Fruit fly (Drosophila melanogaster): Measurements from ENCODE around the gene CG9961.

Gene CG9961

DNA sequence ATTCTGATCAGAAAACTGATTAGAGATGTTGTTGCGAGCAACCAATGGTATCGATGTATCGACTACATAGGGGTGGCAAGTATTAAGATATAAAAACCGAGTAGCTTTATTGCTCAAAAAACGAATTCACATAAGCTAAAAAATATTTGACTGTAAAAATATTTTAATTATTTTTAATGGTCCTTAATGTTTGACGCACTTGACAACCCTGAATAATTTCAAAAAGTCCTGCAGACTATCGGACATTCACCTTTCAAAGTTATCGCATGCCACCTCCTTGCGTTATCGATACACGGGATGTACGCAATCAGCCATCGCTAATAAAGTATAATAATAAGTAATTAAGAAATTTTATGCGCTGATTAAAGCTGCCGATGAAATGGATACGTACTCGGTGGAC, 14.9 kb upstream of the CG9961 start, which contains the start of the genes HemK2, Snapin and Tnpo-SR (continued):
- TF ChIP-seq fd59A (GFP tag; optimal IDR thresholded peaks at IDR 0.05), result peak; percentile 69
- TF ChIP-seq Hr39 (GFP tag; optimal IDR thresholded peaks at IDR 0.05), result peak; percentile 93
- peak; percentile 87 for TF ChIP-seq Eip93F (GFP tag; optimal IDR thresholded peaks at IDR 0.05)
- TF ChIP-seq CG6854 (GFP tag; optimal IDR thresholded peaks at IDR 0.05), result peak; percentile 67
- TF ChIP-seq Ets96B (tag; optimal IDR thresholded peaks at IDR 0.05), result peak; percentile 89
- peak; percentile 91 for TF ChIP-seq CG3032 (tag; optimal IDR thresholded peaks at IDR 0.05)
- peak; percentile 92 for TF ChIP-seq Smox (GFP tag; optimal IDR thresholded peaks at IDR 0.05)
- no peak for TF ChIP-seq spab (GFP tag; optimal IDR thresholded peaks at IDR 0.05)
- TF ChIP-seq lz (GFP tag; optimal IDR thresholded peaks at IDR 0.05), result peak; percentile 93
- peak; percentile 89 for TF ChIP-seq Eip75B (GFP tag; optimal IDR thresholded peaks at IDR 0.05)
- peak; percentile 53 for TF ChIP-seq CG16779 (tag; optimal IDR thresholded peaks at IDR 0.05)
- peak; percentile 80 for TF ChIP-seq CG34406 (GFP tag; optimal IDR thresholded peaks at IDR 0.05)
- TF ChIP-seq CG8319 (GFP tag; optimal IDR thresholded peaks at IDR 0.05), result peak; percentile 78
- peak; percentile 92 for TF ChIP-seq pdm3 (GFP tag; optimal IDR thresholded peaks at IDR 0.05)
- peak; percentile 91 for TF ChIP-seq Hr4 (GFP tag; optimal IDR thresholded peaks at IDR 0.05)
- peak; percentile 91 for TF ChIP-seq CG31627 (GFP tag; optimal IDR thresholded peaks at IDR 0.05)
- TF ChIP-seq Met (GFP tag; optimal IDR thresholded peaks at IDR 0.05), result peak; percentile 92
- TF ChIP-seq CG32006 (GFP tag; optimal IDR thresholded peaks at IDR 0.05), result peak; percentile 84
- peak; percentile 83 for TF ChIP-seq CG15336 (GFP tag; IDR thresholded peaks at IDR 0.05)

DNA sequence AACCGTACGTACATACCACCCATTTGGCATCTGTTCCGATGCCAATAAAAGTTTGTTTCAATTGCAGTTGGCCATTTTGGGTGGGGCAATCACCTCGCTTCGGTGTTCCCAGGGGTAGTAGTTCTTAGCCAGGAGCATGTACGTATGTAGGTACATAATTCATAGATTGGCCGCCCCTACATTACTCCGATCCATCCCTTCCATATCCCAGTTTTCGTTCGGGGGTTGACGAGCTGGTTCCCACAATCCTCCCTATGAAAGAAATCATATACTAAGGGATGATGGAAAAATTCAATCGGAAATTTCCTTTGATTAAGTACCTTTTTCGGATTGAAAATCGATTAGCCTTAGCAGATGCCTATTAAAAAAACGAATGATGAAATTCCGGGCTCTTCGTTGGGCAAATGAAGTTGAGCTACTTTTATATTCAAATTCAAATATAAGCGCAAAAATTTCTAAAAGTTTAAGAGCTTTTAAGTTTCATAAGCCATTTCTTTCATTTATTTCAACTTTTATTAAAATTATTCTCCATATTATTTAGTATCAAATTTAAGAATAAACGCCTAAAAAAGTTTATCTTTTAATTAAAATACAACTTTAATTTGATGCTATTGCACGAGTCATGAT, 13.3 kb upstream of the CG9961 start:
- TF ChIP-seq svp (GFP tag) (peak; percentile 15), CG9139 (GFP tag; optimal IDR thresholded peaks at IDR 0.05) (no peak)

DNA sequence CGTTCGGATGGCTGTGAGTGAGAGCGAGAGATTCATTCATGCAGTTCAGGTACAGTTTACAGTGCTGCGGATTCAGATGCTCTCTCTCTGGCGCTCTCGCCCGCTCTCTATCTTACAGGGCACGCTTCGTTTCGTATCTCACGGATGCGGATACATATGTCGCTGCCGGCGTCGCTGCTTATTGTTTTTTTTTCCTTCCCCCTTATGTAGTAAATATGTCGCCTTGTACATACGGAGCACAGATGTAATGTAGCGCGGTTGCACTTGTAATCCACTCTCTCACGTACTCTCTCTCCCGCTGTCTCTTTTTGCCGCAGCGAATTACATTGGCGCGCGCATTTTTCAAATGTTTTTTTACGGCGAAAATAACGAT, 10.6 kb upstream of the CG9961 start:
- TF ChIP-seq eg (GFP tag; IDR thresholded peaks at IDR 0.05), result no peak
- no peak for TF ChIP-seq esn (GFP tag; optimal IDR thresholded peaks at IDR 0.05)
- TF ChIP-seq Eip93F (GFP tag; optimal IDR thresholded peaks at IDR 0.05), result no peak
- TF ChIP-seq acj6 (GFP tag; optimal IDR thresholded peaks at IDR 0.05), result no peak
- no peak for TF ChIP-seq Hr4 (GFP tag; optimal IDR thresholded peaks at IDR 0.05)
- no peak for TF ChIP-seq Met (GFP tag; optimal IDR thresholded peaks at IDR 0.05)
- TF ChIP-seq CG11902 (GFP tag; optimal IDR thresholded peaks at IDR 0.05), result no peak
- TF ChIP-seq CG15336 (GFP tag; IDR thresholded peaks at IDR 0.05), result no peak
- no peak for TF ChIP-seq CG8119 (GFP tag; IDR thresholded peaks at IDR 0.05)
- peak; percentile 61 for TF ChIP-seq Eip78C (GFP tag)
- TF ChIP-seq cyc (GFP tag; optimal IDR thresholded peaks at IDR 0.05), result no peak
- no peak for TF ChIP-seq Hr39 (GFP tag; optimal IDR thresholded peaks at IDR 0.05)
- no peak for TF ChIP-seq spab (GFP tag; optimal IDR thresholded peaks at IDR 0.05)
- TF ChIP-seq CG3919 (GFP tag; optimal IDR thresholded peaks at IDR 0.05), result no peak
- peak; percentile 71 to 76 for TF ChIP-seq ss (GFP tag; optimal IDR thresholded peaks at IDR 0.05)
- TF ChIP-seq CG6163 (GFP tag; IDR thresholded peaks at IDR 0.05), result no peak
- TF ChIP-seq CG1621 (tag; optimal IDR thresholded peaks at IDR 0.05), result peak; percentile 32
- TF ChIP-seq Gug (GFP tag; IDR thresholded peaks at IDR 0.05), result no peak
- no peak for TF ChIP-seq CG32006 (GFP tag; optimal IDR thresholded peaks at IDR 0.05)
- TF ChIP-seq topi (GFP tag; optimal IDR thresholded peaks at IDR 0.05), result no peak
- no peak for TF ChIP-seq fd59A (GFP tag; optimal IDR thresholded peaks at IDR 0.05)
- no peak for TF ChIP-seq svp (GFP tag)
- TF ChIP-seq CG11294 (GFP tag; IDR thresholded peaks at IDR 0.05), result no peak
- TF ChIP-seq CG11762 (GFP tag; optimal IDR thresholded peaks at IDR 0.05; ENCODE audit: insufficient read depth), result peak; percentile 11
- TF ChIP-seq CG6276 (GFP tag; optimal IDR thresholded peaks at IDR 0.05), result no peak
- TF ChIP-seq CG7368 (GFP tag; optimal IDR thresholded peaks at IDR 0.05), result no peak
- TF ChIP-seq Sox14 (GFP tag; optimal IDR thresholded peaks at IDR 0.05), result no peak
- TF ChIP-seq CG3032 (tag; optimal IDR thresholded peaks at IDR 0.05), result no peak
- TF ChIP-seq OdsH (GFP tag; optimal IDR thresholded peaks at IDR 0.05), result no peak
- peak; percentile 19 for TF ChIP-seq CG8632 (GFP tag; optimal IDR thresholded peaks at IDR 0.05)
- no peak for TF ChIP-seq pdm3 (GFP tag; optimal IDR thresholded peaks at IDR 0.05)
- no peak for TF ChIP-seq CG8319 (GFP tag; optimal IDR thresholded peaks at IDR 0.05)
- TF ChIP-seq CG10631 (GFP tag; optimal IDR thresholded peaks at IDR 0.05), result no peak
- no peak for TF ChIP-seq Sox15 (GFP tag; optimal IDR thresholded peaks at IDR 0.05)
- TF ChIP-seq dac (GFP tag; optimal IDR thresholded peaks at IDR 0.05), result no peak
- no peak for TF ChIP-seq Blimp-1 (GFP tag; optimal IDR thresholded peaks at IDR 0.05)
- peak; percentile 34 for TF ChIP-seq vri (GFP tag; optimal IDR thresholded peaks at IDR 0.05)
- peak; percentile 83 for TF ChIP-seq CG6854 (GFP tag; optimal IDR thresholded peaks at IDR 0.05)
- no peak for TF ChIP-seq CG10669 (GFP tag; optimal IDR thresholded peaks at IDR 0.05)

All from whole organism, prepupa.